Worm (Caenorhabditis elegans) whole organism, L4/young adult: Measurements from ENCODE around the gene gid-2.

Experiments
- W03F9.2 ChIP-seq: fragments of 150-350 bp; optimal IDR thresholded peaks from 2 replicates; lab custom pipeline; 2014; ENCODE audit warnings: missing biosample characterization, missing genetic modification characterization
- him-1 ChIP-seq: sonication (generic microtip); optimal IDR thresholded peaks from 2 replicates; lab custom pipeline; 2016; ENCODE audit warnings: missing genotype, missing genetic modification reagents, missing genetic modification characterization, missing compliant biosample characterization

- TF ChIP-seq him-1: no peak
- TF ChIP-seq W03F9.2 (tag; lab: Kevin White, UChicago): no peak
These were observed 16.2 kb upstream of the gid-2 start for ce11 chrX:2454914-2455313.
